Worm (Caenorhabditis elegans) whole organism, L4 larva: Measurements from ENCODE around the gene Y53G8AR.1.
"Not testable (repeated sequence)": the region's sequence is repeated elsewhere in the genome, so short reads cannot be mapped to it uniquely, and the experiment has no call there.

Experiments used
- D1046.2 ChIP-seq: fragments of 200-800 bp; sonication (Bioruptor generic); IDR thresholded peaks from 2 replicates; pipeline ENCODE4 v1.3.6; 2022; ENCODE audit warnings: missing genetic modification characterization, missing compliant biosample characterization
- F44E2.7 ChIP-seq: fragments of 200-800 bp; sonication (Bioruptor generic); IDR thresholded peaks from 2 replicates; pipeline ENCODE4 v2.1.2; 2022; ENCODE audit warnings: missing genetic modification characterization, missing compliant biosample characterization
- F49E8.2 ChIP-seq: sonication (generic microtip); optimal IDR thresholded peaks from 2 replicates; lab custom pipeline; 2016; ENCODE audit warnings: missing compliant biosample characterization, mild to moderate bottlenecking, missing genetic modification characterization, borderline replicate concordance
- T20F7.1 ChIP-seq: fragments of 200-800 bp; sonication (Bioruptor generic); optimal IDR thresholded peaks from 2 replicates; lab custom pipeline; 2018; ENCODE audit warnings: mild to moderate bottlenecking, missing genetic modification characterization, missing compliant biosample characterization
- Y105C5A.15 ChIP-seq: fragments of 200-800 bp; sonication (Bioruptor generic); IDR thresholded peaks from 2 replicates; pipeline ENCODE4 v1.3.6; 2022; ENCODE audit warnings: missing genetic modification characterization, missing compliant biosample characterization
- Y75B8A.6 ChIP-seq: fragments of 200-800 bp; sonication (Bioruptor generic); IDR thresholded peaks from 2 replicates; pipeline ENCODE4 v1.3.6; 2022; ENCODE audit warnings: missing genetic modification reagents, missing genetic modification characterization, missing compliant biosample characterization
- aha-1 ChIP-seq: fragments of 150-350 bp; peaks from one replicate; lab custom pipeline; 2014; ENCODE audit warnings: missing biosample characterization, missing genetic modification characterization
- ceh-44 ChIP-seq: fragments of 200-800 bp; sonication (Bioruptor generic); IDR thresholded peaks from 2 replicates; pipeline ENCODE4 v1.3.6; 2022; ENCODE audit warnings: missing genetic modification reagents, missing genetic modification characterization, missing compliant biosample characterization
- daf-16 ChIP-seq, 3 experiments: sonication (generic microtip); optimal IDR thresholded peaks; 2 replicates each; lab custom pipeline; 2016 to 2017; ENCODE audit warnings: missing genetic modification characterization in 3 of 3, missing genetic modification reagents in 3 of 3, mild to moderate bottlenecking in 2 of 3, missing compliant biosample characterization in 2 of 3, missing biosample characterization in 1 of 3, moderate library complexity in 1 of 3
- dmd-6 ChIP-seq: fragments of 200-800 bp; sonication (Bioruptor generic); IDR thresholded peaks from 2 replicates; pipeline ENCODE4 v1.3.6; 2022; ENCODE audit warnings: missing genetic modification reagents, missing genetic modification characterization, missing compliant biosample characterization
- dve-1 ChIP-seq: sonication (generic microtip); optimal IDR thresholded peaks from 2 replicates; lab custom pipeline; 2017; ENCODE audit warnings: antibody characterized with exemption, mild to moderate bottlenecking, missing genetic modification characterization, missing compliant biosample characterization; ENCODE audit not compliant: insufficient read depth
- egl-43 ChIP-seq: fragments of 200-800 bp; sonication (Bioruptor generic); IDR thresholded peaks from 2 replicates; pipeline ENCODE4 v1.3.6; 2022; ENCODE audit warnings: missing genetic modification reagents, missing genetic modification characterization, missing compliant biosample characterization
- fkh-10 ChIP-seq: fragments of 150-350 bp; optimal IDR thresholded peaks from 2 replicates; lab custom pipeline; 2014; ENCODE audit warnings: missing biosample characterization, missing genetic modification reagents, missing genetic modification characterization
- hlh-11 ChIP-seq: fragments of 200-800 bp; sonication (Bioruptor generic); optimal IDR thresholded peaks from 2 replicates; lab custom pipeline; 2018; ENCODE audit warnings: mild to moderate bottlenecking, missing genetic modification characterization, missing compliant biosample characterization
- lim-7 ChIP-seq: fragments of 200-800 bp; sonication (Bioruptor generic); IDR thresholded peaks from 2 replicates; pipeline ENCODE4 v1.3.6; 2022; ENCODE audit warnings: missing genetic modification characterization, missing compliant biosample characterization
- lin-1 ChIP-seq: fragments of 200-800 bp; sonication (Bioruptor generic); IDR thresholded peaks from 2 replicates; pipeline ENCODE4 v1.3.6; 2022; ENCODE audit warnings: missing genetic modification reagents, missing genetic modification characterization, missing compliant biosample characterization
- lin-38 ChIP-seq: fragments of 200-800 bp; sonication (Bioruptor generic); IDR thresholded peaks from 2 replicates; pipeline ENCODE4 v1.3.6; 2022; ENCODE audit warnings: missing genetic modification reagents, missing genetic modification characterization, missing compliant biosample characterization
- lir-3 ChIP-seq: sonication (generic microtip); optimal IDR thresholded peaks from 2 replicates; lab custom pipeline; 2016; ENCODE audit warnings: mild to moderate bottlenecking, missing genetic modification characterization, missing compliant biosample characterization
- lsy-2 ChIP-seq, 2 experiments: fragments of 150-350 bp in 1 of 2; sonication (generic microtip) in 1 of 2; optimal IDR thresholded peaks; 2 replicates each; lab custom pipeline; 2014 to 2017; ENCODE audit warnings: missing biosample characterization in 2 of 2, missing genetic modification characterization in 2 of 2
- madf-5 ChIP-seq, 2 experiments: fragments of 200-800 bp; sonication (Bioruptor generic); IDR thresholded peaks; 2 replicates each; pipeline ENCODE4 v1.3.6; 2022; ENCODE audit warnings: missing compliant biosample characterization in 2 of 2, missing genetic modification characterization in 2 of 2
- madf-9 ChIP-seq: fragments of 200-800 bp; sonication (Bioruptor generic); conservative IDR thresholded peaks from 2 replicates; pipeline ENCODE4 v1.3.6; 2022; ENCODE audit warnings: missing genetic modification reagents, missing genetic modification characterization, missing compliant biosample characterization
- mdl-1 ChIP-seq, 2 experiments: fragments of 150-350 bp in 1 of 2; sonication (generic microtip) in 1 of 2; optimal IDR thresholded peaks; 2 replicates each; lab custom pipeline; 2014 to 2017; ENCODE audit warnings: missing biosample characterization in 2 of 2, missing genetic modification characterization in 2 of 2
- mep-1 ChIP-seq: fragments of 150-350 bp; sonication (generic microtip); optimal IDR thresholded peaks from 3 replicates; lab custom pipeline; 2014; ENCODE audit warnings: missing biosample characterization, missing genetic modification characterization
- mes-2 ChIP-seq: sonication (generic microtip); optimal IDR thresholded peaks from 2 replicates; lab custom pipeline; 2016; ENCODE audit warnings: missing genotype, mild to moderate bottlenecking, missing genetic modification characterization, missing compliant biosample characterization; ENCODE audit not compliant: poor library complexity, severe bottlenecking
- mxl-3 ChIP-seq: fragments of 200-800 bp; sonication (Bioruptor generic); optimal IDR thresholded peaks from 2 replicates; lab custom pipeline; 2018; ENCODE audit warnings: mild to moderate bottlenecking, missing genetic modification characterization, missing compliant biosample characterization
- nhr-28 ChIP-seq: fragments of 150-350 bp; optimal IDR thresholded peaks from 2 replicates; lab custom pipeline; 2014; ENCODE audit warnings: missing biosample characterization, missing genetic modification characterization
- nhr-48 ChIP-seq: sonication (generic microtip); optimal IDR thresholded peaks from 2 replicates; lab custom pipeline; 2016; ENCODE audit warnings: mild to moderate bottlenecking, missing genetic modification characterization, missing compliant biosample characterization
- nhr-6 ChIP-seq: fragments of 150-350 bp; optimal IDR thresholded peaks from 2 replicates; lab custom pipeline; 2014; ENCODE audit warnings: missing biosample characterization, missing genetic modification characterization
- pha-4 ChIP-seq, 2 experiments: fragments of 150-350 bp in 1 of 2; fragments of 200-800 bp in 1 of 2; sonication (Bioruptor generic) in 1 of 2; IDR thresholded peaks in 1 of 2; optimal IDR thresholded peaks in 1 of 2; 2 replicates each; pipeline versions ENCODE4 v1.3.6 to Lab custom; 2014 to 2022; ENCODE audit warnings: missing genetic modification characterization in 2 of 2, missing genetic modification reagents in 2 of 2, missing biosample characterization in 1 of 2, missing compliant biosample characterization in 1 of 2
- php-3 ChIP-seq: fragments of 200-800 bp; sonication (Bioruptor generic); IDR thresholded peaks from 2 replicates; pipeline ENCODE4 v1.3.6; 2022; ENCODE audit warnings: missing genetic modification reagents, missing genetic modification characterization, missing compliant biosample characterization
- pqm-1 ChIP-seq: sonication (generic microtip); optimal IDR thresholded peaks from 2 replicates; lab custom pipeline; 2017; ENCODE audit warnings: missing biosample characterization, missing genetic modification characterization
- set-16 ChIP-seq: fragments of 200-800 bp; sonication (Bioruptor generic); IDR thresholded peaks from 2 replicates; pipeline ENCODE4 v1.3.6; 2022; ENCODE audit warnings: missing genetic modification reagents, missing genetic modification characterization, missing compliant biosample characterization
- snpc-1.2 ChIP-seq: fragments of 200-800 bp; sonication (Bioruptor generic); IDR thresholded peaks from 2 replicates; pipeline ENCODE4 v1.3.6; 2022; ENCODE audit warnings: missing genetic modification reagents, missing genetic modification characterization, missing compliant biosample characterization
- unc-130 ChIP-seq: sonication (generic microtip); optimal IDR thresholded peaks from 2 replicates; lab custom pipeline; 2016; ENCODE audit warnings: missing genetic modification reagents, missing genetic modification characterization, missing compliant biosample characterization
- unc-39 ChIP-seq: sonication (generic microtip); optimal IDR thresholded peaks from 2 replicates; lab custom pipeline; 2017; ENCODE audit warnings: missing biosample characterization, missing genetic modification characterization
- zfp-2 ChIP-seq: sonication (generic microtip); optimal IDR thresholded peaks from 2 replicates; lab custom pipeline; 2016; ENCODE audit warnings: mild to moderate bottlenecking, missing genetic modification characterization, missing compliant biosample characterization

Y53G8AR.1 gene

DNA sequence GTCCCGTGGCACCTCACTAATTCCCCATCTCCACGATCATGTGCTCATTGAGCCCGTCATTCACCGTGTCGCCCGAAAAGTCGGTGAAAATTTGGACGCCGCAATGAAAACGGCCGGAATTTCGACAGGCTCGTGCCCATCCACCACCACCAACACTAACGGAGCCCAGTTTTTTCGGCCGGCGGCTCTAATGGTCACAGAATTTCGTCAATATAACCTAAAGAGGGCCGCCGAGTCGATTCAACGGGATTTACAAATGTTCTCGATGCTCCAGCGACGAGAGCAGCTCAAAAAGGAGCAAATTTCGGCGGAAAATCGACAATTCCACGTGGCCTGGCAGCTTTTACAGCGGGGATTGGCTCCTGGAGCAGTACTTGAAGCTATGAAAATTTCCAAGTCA lies 3.4 kb upstream of the Y53G8AR.1 start:
- TF ChIP-seq aha-1 (tag; lab: Kevin White, UChicago) (peak; percentile 94), lsy-2 (tag; optimal IDR thresholded peaks at IDR 0.05; lab: Kevin White, UChicago) (no peak)

DNA sequence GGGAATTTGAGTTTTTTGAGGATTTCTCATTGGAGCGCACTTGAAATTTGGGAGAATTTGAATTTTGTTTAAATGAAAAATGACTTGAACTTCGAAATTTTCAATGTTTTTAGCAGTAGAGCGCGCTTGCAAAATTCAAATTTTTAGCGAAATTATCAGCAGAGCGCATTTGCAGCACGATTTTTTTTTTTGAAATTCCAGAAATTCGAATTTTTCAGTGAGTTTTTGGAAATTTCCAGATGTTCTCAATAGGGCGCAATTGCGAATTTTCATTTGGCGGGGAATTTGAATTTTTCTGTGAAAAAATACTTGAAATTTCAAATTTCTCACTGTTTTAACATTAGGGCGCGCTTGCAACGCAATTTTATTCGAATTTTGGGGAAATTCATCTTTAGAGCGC lies 1.1 kb upstream of the Y53G8AR.1 start:
- no peak for TF ChIP-seq D1046.2 (GFP tag; lab: Robert Waterston, UW)
- peak; percentile 23 for TF ChIP-seq unc-130 (GFP tag; lab: Kevin White, UChicago)
- TF ChIP-seq F49E8.2: peak; percentile 42
- TF ChIP-seq Y75B8A.6 (GFP tag; lab: Robert Waterston, UW): no peak
- no peak for TF ChIP-seq madf-9
- TF ChIP-seq zfp-2 (tag; lab: Kevin White, UChicago): no peak
- TF ChIP-seq lin-38 (GFP tag; lab: Robert Waterston, UW): peak; percentile 87
- no peak for TF ChIP-seq lir-3
- no peak for TF ChIP-seq unc-39 (tag; lab: Kevin White, UChicago)
- TF ChIP-seq Y105C5A.15: no peak
- TF ChIP-seq ceh-44 (GFP tag; lab: Robert Waterston, UW): no peak
- no peak for TF ChIP-seq fkh-10 (GFP tag; lab: Kevin White, UChicago)
- TF ChIP-seq mep-1 (tag; lab: Kevin White, UChicago): no peak

DNA sequence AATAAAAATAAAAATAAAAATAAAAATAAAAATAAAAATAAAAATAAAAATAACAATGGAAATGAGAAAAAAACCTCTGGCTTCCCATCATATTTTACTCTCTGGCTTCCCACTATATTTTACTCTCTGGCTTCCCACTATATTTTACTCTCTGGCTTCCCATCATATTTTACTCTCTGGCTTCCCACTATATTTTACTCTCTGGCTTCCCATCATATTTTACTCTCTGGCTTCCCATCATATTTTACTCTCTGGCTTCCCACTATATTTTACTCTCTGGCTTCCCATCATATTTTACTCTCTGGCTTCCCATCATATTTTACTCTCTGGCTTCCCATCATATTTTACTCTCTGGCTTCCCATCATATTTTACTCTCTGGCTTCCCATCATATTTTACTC lies 1.4 kb downstream of the Y53G8AR.1 start:
- peak; percentile 28; the same call in 1 of the 2 replicates for TF ChIP-seq set-16 (GFP tag; lab: Robert Waterston, UW)

DNA sequence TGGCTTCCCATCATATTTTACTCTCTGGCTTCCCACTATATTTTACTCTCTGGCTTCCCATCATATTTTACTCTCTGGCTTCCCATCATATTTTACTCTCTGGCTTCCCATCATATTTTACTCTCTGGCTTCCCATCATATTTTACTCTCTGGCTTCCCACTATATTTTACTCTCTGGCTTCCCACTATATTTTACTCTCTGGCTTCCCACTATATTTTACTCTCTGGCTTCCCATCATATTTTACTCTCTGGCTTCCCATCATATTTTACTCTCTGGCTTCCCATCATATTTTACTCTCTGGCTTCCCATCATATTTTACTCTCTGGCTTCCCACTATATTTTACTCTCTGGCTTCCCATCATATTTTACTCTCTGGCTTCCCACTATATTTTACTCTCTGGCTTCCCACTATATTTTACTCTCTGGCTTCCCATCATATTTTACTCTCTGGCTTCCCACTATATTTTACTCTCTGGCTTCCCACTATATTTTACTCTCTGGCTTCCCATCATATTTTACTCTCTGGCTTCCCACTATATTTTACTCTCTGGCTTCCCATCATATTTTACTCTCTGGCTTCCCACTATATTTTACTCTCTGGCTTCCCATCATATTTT lies 2.2 kb downstream of the Y53G8AR.1 start:
- TF ChIP-seq madf-9: 0 out of 2 replicates have a peak, but pooled peaks have one; percentile 52
- peak; percentile 44; the same call in 1 of the 2 replicates for TF ChIP-seq php-3
- TF ChIP-seq ceh-44 (GFP tag; lab: Robert Waterston, UW): 0 out of 2 replicates have a peak, but pooled peaks have one; percentile 44
- TF ChIP-seq lin-1 (GFP tag; lab: Robert Waterston, UW): 0 out of 2 replicates have a peak, but pooled peaks have one; percentile 42
- TF ChIP-seq snpc-1.2 (GFP tag; lab: Robert Waterston, UW): 0 out of 2 replicates have a peak, but pooled peaks have one; percentile 16
- peak; percentile 83 for TF ChIP-seq set-16 (GFP tag; lab: Robert Waterston, UW)
- peak; percentile 78; the same call in 1 of the 2 replicates for TF ChIP-seq Y105C5A.15
- peak; percentile 61; the same call in 1 of the 2 replicates for TF ChIP-seq F44E2.7 (GFP tag; lab: Robert Waterston, UW)
- TF ChIP-seq madf-5 (GFP tag; IDR thresholded peaks at IDR 0.05; lab: Robert Waterston, UW): peak in 1 of 2 experiments; percentile 91; a peak in 2 of 4 replicates
- TF ChIP-seq Y75B8A.6 (GFP tag; lab: Robert Waterston, UW): 0 out of 2 replicates have a peak, but pooled peaks have one; percentile 69
- peak; percentile 84; the same call in 1 of the 2 replicates for TF ChIP-seq pha-4 (GFP tag; IDR thresholded peaks at IDR 0.05; lab: Robert Waterston, UW)
- TF ChIP-seq pha-4 (tag; optimal IDR thresholded peaks at IDR 0.05; lab: Kevin White, UChicago): not testable (repeated sequence)

DNA sequence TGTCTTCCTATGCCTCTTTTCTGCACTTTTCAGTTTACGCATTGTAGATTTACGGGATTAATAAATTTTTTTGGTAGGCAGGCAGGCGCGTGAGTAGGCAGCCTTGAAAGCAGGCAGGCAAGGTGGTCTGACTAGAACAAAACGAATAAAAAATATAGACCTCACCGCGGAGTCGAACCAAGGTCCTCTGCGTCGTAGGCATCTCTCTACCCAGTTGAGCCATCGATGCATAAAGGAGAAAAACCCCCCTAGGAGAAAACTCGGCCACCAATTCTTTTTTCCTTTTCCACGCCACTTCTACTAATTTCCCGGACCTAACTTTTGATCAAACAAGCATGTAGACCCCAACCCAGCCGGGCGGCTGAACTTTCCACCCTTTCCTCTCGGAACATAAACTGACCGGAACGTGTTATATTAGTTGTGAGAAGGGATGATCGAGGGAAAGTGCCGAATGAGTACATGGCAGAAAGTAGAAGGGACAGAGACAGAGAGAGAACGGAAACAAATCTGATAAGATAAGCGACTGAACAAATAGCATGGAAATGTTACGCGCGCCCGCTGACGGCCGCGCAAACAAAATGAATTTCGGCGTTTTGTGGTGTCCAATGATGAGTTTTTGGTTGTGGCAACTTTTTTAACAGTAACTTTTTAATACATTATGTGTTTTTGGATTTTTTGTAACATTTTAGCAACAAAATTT lies 6.6 kb downstream of the Y53G8AR.1 start:
- peak; percentile 15 for TF ChIP-seq nhr-48 (tag; lab: Kevin White, UChicago)
- TF ChIP-seq hlh-11: peak; percentile 51
- TF ChIP-seq nhr-28 (tag; lab: Kevin White, UChicago): peak; percentile 65
- peak in 1 of 2 experiments; percentile 25 for TF ChIP-seq mdl-1 (tag; optimal IDR thresholded peaks at IDR 0.05; lab: Kevin White, UChicago)
- TF ChIP-seq mes-2: peak; percentile 28
- TF ChIP-seq daf-16 (GFP tag; optimal IDR thresholded peaks at IDR 0.05; lab: Kevin White, UChicago): no peak
- peak; percentile 20 for TF ChIP-seq daf-16 (tag; optimal IDR thresholded peaks at IDR 0.05; lab: Kevin White, UChicago)
- peak; percentile 18 for TF ChIP-seq pqm-1 (tag; lab: Kevin White, UChicago)
- peak; percentile 55 for TF ChIP-seq mxl-3 (GFP tag; lab: Kevin White, UChicago)
- no peak for TF ChIP-seq ceh-44 (GFP tag; lab: Robert Waterston, UW)
- TF ChIP-seq T20F7.1 (GFP tag; lab: Kevin White, UChicago): no peak
- TF ChIP-seq aha-1 (tag; lab: Kevin White, UChicago): peak; percentile 68
- TF ChIP-seq dve-1 (tag; lab: Kevin White, UChicago): peak; percentile 17
- 0 out of 4 replicates have a peak, but pooled peaks of 1 of the 2 experiments have one; percentile 54 for TF ChIP-seq madf-5 (GFP tag; IDR thresholded peaks at IDR 0.05; lab: Robert Waterston, UW)
- peak; percentile 30; the same call in 1 of the 2 replicates for TF ChIP-seq dmd-6 (GFP tag; lab: Robert Waterston, UW)
- TF ChIP-seq egl-43 (GFP tag; lab: Robert Waterston, UW): no peak
- TF ChIP-seq nhr-6 (tag; lab: Kevin White, UChicago): peak; percentile 2
- TF ChIP-seq lim-7 (GFP tag; lab: Robert Waterston, UW): no peak
